Worm (Caenorhabditis elegans): ENCODE results near the gene C26D10.7.

The C26D10.7 gene

DNA sequence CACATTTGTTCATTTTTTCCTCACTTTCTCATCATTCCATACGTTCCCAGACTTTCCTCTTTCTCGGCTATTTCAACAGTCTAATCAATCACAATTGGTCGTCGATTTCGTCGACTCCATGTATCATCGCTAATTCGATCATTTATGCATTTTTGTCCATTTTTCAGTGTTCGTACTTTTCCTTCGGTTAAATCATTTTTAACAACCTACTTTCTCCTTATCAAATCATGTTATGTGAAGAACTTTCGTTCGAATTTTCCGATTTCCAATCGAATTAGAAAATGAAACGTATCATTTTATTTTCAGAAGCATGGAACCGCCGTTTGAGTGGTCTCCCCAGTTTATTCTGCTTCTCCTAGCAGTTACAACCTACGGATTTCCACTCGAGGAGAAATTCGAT lies 12.6 kb downstream of the C26D10.7 start, which contains the start of gene eff-1:
Gene eff-1 (plus strand): TSS at position 301 of the 400 bp plus-strand sequence.
- no peak for TF ChIP-seq hmbx-1 (tag; optimal IDR thresholded peaks at IDR 0.05)
- TF ChIP-seq ceh-13 (GFP tag; optimal IDR thresholded peaks at IDR 0.05), result no peak
- no peak for TF ChIP-seq tra-4 (tag; optimal IDR thresholded peaks at IDR 0.05)
- no peak for TF ChIP-seq scrt-1 (GFP tag; IDR thresholded peaks at IDR 0.05)
- TF ChIP-seq F13C5.2 (tag; optimal IDR thresholded peaks at IDR 0.05), result no peak
- TF ChIP-seq hmg-4 (GFP tag; optimal IDR thresholded peaks at IDR 0.05), result no peak
- no peak for TF ChIP-seq ets-7 (tag; optimal IDR thresholded peaks at IDR 0.05)
- TF ChIP-seq hnd-1 (tag; optimal IDR thresholded peaks at IDR 0.05), result no peak
- no peak for TF ChIP-seq flt-1 (GFP tag; IDR thresholded peaks at IDR 0.05)
- TF ChIP-seq tbx-11 (GFP tag; IDR thresholded peaks at IDR 0.05), result no peak
- no peak for TF ChIP-seq ama-1 (optimal IDR thresholded peaks at IDR 0.05)
- TF ChIP-seq ceh-36 (tag; optimal IDR thresholded peaks at IDR 0.05), result no peak
- no peak for TF ChIP-seq pes-1 (GFP tag; IDR thresholded peaks at IDR 0.05)
- no peak for TF ChIP-seq aly-1 (tag; optimal IDR thresholded peaks at IDR 0.05)

DNA sequence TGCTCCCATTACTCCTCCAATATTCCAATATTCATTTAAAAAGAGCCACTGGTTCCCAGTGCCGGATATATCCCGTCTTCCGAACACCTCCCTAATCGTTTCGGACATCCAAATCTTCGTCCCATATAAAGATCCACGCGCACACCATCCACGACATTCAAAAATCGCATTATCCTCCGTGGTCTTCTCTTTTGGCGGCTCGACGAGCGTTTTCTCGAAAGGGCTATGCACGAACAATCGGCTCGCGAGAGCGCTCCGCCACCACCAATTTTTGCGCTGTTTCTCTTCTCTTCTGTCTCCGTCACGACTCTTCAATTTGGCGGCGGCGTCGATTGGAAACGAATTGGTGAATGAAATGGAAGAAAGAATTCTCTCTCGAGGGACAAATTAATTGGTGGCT lies 19.5 kb downstream of the C26D10.7 start:
- TF ChIP-seq tbx-11 (GFP tag; IDR thresholded peaks at IDR 0.05), result no peak
- no peak for TF ChIP-seq aly-1 (tag; optimal IDR thresholded peaks at IDR 0.05)
- TF ChIP-seq tra-4 (tag; optimal IDR thresholded peaks at IDR 0.05), result no peak
- no peak for TF ChIP-seq scrt-1 (GFP tag; IDR thresholded peaks at IDR 0.05)
- no peak for TF ChIP-seq F13C5.2 (tag; optimal IDR thresholded peaks at IDR 0.05)
- TF ChIP-seq ceh-36 (tag; optimal IDR thresholded peaks at IDR 0.05), result no peak
- no peak for TF ChIP-seq pes-1 (GFP tag; IDR thresholded peaks at IDR 0.05)
- TF ChIP-seq sea-1 (GFP tag; conservative IDR thresholded peaks at IDR 0.05), result no peak
- no peak for TF ChIP-seq ets-7 (tag; optimal IDR thresholded peaks at IDR 0.05)
- no peak for TF ChIP-seq hmg-4 (GFP tag; optimal IDR thresholded peaks at IDR 0.05)
- TF ChIP-seq hnd-1 (tag; optimal IDR thresholded peaks at IDR 0.05), result no peak
- TF ChIP-seq B0310.2 (tag; optimal IDR thresholded peaks at IDR 0.05), result no peak
- no peak for TF ChIP-seq ceh-13 (GFP tag; optimal IDR thresholded peaks at IDR 0.05)
- TF ChIP-seq hmbx-1 (tag; optimal IDR thresholded peaks at IDR 0.05), result no peak
- no peak for TF ChIP-seq tbx-37 (GFP tag; conservative IDR thresholded peaks at IDR 0.05)
- no peak for TF ChIP-seq flt-1 (GFP tag; IDR thresholded peaks at IDR 0.05)
- no peak for TF ChIP-seq ama-1 (optimal IDR thresholded peaks at IDR 0.05)

DNA sequence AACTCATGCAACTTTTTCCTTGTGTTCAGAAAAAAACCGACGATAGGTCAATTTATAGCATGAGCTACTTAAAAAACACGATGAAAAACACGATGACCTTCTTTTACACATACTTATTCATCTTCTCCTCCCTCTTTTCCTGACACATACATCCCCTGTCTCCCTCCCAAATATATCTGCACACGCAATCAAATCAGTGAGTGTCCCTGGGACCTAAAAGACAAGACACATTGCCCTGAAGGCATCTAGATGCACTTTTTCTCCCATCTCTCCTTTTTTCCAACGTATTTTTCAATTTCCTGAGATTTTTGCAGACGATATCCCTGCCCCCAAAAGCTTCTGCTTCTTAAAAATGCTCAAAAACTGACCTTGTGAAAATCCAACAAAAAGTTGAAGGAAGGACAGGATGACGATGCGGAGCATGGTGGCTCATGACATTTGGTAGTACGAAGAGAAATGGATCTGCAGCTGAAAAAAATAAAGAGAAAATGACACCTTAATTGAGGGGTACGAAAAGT lies 20.5 kb downstream of the C26D10.7 start, which contains the start of gene C26D10.6:
Gene C26D10.6 (minus strand): TSS at position 468 of the 518 bp plus-strand sequence.
- TF ChIP-seq hmg-4 (GFP tag; optimal IDR thresholded peaks at IDR 0.05), result no peak
- TF ChIP-seq flt-1 (GFP tag; IDR thresholded peaks at IDR 0.05), result no peak
- TF ChIP-seq scrt-1 (GFP tag; IDR thresholded peaks at IDR 0.05), result no peak
- TF ChIP-seq hnd-1 (tag; optimal IDR thresholded peaks at IDR 0.05), result no peak
- no peak for TF ChIP-seq ceh-36 (tag; optimal IDR thresholded peaks at IDR 0.05)
- TF ChIP-seq B0310.2 (tag; optimal IDR thresholded peaks at IDR 0.05), result no peak
- TF ChIP-seq pes-1 (GFP tag; IDR thresholded peaks at IDR 0.05), result no peak
- no peak for TF ChIP-seq hmbx-1 (tag; optimal IDR thresholded peaks at IDR 0.05)
- TF ChIP-seq tbx-11 (GFP tag; IDR thresholded peaks at IDR 0.05), result no peak
- TF ChIP-seq ceh-13 (GFP tag; optimal IDR thresholded peaks at IDR 0.05), result no peak
- TF ChIP-seq F13C5.2 (tag; optimal IDR thresholded peaks at IDR 0.05), result no peak
- TF ChIP-seq tra-4 (tag; optimal IDR thresholded peaks at IDR 0.05), result no peak
- no peak for TF ChIP-seq ama-1 (optimal IDR thresholded peaks at IDR 0.05)

DNA sequence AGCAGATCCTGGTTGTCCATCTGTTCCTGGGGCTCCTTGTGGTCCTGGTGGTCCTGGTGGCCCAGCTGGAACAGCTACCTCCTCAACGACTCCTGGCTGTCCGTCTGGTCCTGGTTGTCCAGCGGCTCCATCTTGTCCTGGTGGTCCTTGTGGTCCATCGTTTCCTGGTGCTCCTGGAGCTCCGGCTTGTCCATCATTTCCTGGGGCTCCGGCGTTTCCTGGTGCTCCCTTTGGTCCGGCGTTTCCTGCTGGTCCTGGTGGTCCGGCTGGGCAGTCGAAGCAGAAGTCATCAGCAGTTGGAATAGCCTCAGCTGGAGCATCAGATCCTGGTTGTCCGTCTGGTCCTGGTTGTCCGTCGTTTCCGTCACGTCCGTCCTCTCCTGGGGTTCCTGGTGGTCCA lies 24.7 kb downstream of the C26D10.7 start:
- TF ChIP-seq sea-1 (GFP tag; conservative IDR thresholded peaks at IDR 0.05), result no peak
- no peak for TF ChIP-seq scrt-1 (GFP tag; IDR thresholded peaks at IDR 0.05)
- TF ChIP-seq ets-7 (tag; optimal IDR thresholded peaks at IDR 0.05), result no peak
- no peak for TF ChIP-seq hmbx-1 (tag; optimal IDR thresholded peaks at IDR 0.05)
- TF ChIP-seq hmg-4 (GFP tag; optimal IDR thresholded peaks at IDR 0.05), result peak; percentile 14

DNA sequence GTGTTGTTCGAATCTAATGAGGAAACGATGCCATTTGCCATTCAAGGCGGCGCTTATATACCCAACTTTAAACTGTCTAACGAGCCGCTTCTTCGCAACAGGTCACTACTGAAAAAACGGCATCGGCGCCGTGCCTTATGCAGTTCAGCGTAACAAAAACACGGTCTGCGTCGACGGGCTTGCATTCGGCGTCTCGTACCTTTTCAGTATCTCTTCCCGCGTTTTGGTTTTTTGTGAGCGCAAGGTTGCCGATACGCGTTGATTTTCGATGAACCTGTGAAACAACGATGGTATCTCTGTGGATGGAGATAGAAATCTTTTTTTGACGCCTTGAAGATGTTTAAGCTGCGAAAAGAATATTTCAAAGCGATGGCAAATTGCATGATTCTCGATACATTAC lies 25.6 kb downstream of the C26D10.7 start, which contains the start of gene col-77:
Gene col-77 (minus strand): TSS at position 32 of the 400 bp plus-strand sequence.
- TF ChIP-seq B0310.2 (tag; optimal IDR thresholded peaks at IDR 0.05), result no peak
- TF ChIP-seq aly-1 (tag; optimal IDR thresholded peaks at IDR 0.05), result no peak
- TF ChIP-seq hnd-1 (tag; optimal IDR thresholded peaks at IDR 0.05), result no peak
- no peak for TF ChIP-seq hmg-4 (GFP tag; optimal IDR thresholded peaks at IDR 0.05)
- TF ChIP-seq tbx-11 (GFP tag; IDR thresholded peaks at IDR 0.05), result no peak
- no peak for TF ChIP-seq sea-1 (GFP tag; conservative IDR thresholded peaks at IDR 0.05)
- TF ChIP-seq tbx-37 (GFP tag; conservative IDR thresholded peaks at IDR 0.05), result no peak
- no peak for TF ChIP-seq F13C5.2 (tag; optimal IDR thresholded peaks at IDR 0.05)
- no peak for TF ChIP-seq scrt-1 (GFP tag; IDR thresholded peaks at IDR 0.05)

DNA sequence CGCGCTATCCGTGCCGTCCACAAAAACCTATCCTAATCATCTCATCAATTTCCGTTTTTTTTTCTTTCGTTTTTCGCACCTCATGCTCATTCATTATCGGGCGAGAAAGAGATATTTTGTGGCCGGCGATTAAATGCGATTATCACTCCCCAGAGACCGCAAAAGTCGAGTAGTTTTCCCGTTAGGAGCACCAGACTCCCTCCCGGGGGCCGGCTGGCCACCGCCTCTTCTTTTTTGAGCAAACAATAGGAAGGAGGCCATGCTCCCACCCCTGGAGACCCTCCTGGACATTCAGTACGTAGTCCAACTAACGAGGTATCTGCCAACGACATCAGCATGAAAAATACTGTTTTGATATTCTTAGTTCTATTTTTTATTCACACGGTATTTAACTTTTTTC lies 26.7 kb downstream of the C26D10.7 start, which contains the start of gene M195.2:
Gene M195.2 (plus strand): TSS at position 301 of the 400 bp plus-strand sequence.
- TF ChIP-seq pes-1 (GFP tag; IDR thresholded peaks at IDR 0.05) (no peak), aly-1 (tag; optimal IDR thresholded peaks at IDR 0.05) (no peak), tra-4 (tag; optimal IDR thresholded peaks at IDR 0.05) (no peak), ets-7 (tag; optimal IDR thresholded peaks at IDR 0.05) (no peak), scrt-1 (GFP tag; IDR thresholded peaks at IDR 0.05) (no peak), tbx-37 (GFP tag; conservative IDR thresholded peaks at IDR 0.05) (no peak), B0310.2 (tag; optimal IDR thresholded peaks at IDR 0.05) (no peak), ama-1 (optimal IDR thresholded peaks at IDR 0.05) (no peak)

DNA sequence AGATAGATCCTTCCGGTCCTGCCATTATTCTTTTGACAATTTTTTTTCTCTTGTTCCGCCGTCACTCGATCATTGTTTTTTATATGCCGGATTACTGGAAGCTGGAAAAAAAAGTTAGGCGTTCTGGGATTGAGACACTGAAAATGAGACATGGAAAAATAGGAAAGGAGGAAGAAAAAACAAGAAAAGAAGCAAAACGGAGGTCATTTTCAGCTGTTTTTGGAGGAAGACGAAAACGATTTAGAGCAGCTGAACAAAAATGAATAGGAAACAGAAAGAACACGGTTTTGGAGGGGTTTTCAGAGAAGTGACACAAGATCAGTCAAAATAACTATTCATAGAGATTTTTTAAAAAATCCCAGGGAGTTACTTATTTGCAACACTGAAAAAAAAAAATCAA lies 35.3 kb downstream of the C26D10.7 start, which contains the start of gene amt-3:
Gene amt-3 (minus strand): TSS at position 101 of the 400 bp plus-strand sequence.
- no peak for TF ChIP-seq scrt-1 (GFP tag; IDR thresholded peaks at IDR 0.05)
- no peak for TF ChIP-seq hnd-1 (tag; optimal IDR thresholded peaks at IDR 0.05)
- no peak for TF ChIP-seq B0310.2 (tag; optimal IDR thresholded peaks at IDR 0.05)
- no peak for TF ChIP-seq ama-1 (optimal IDR thresholded peaks at IDR 0.05)
- no peak for TF ChIP-seq hmg-4 (GFP tag; optimal IDR thresholded peaks at IDR 0.05)
- no peak for TF ChIP-seq F13C5.2 (tag; optimal IDR thresholded peaks at IDR 0.05)
- TF ChIP-seq ets-7 (tag; optimal IDR thresholded peaks at IDR 0.05), result no peak
- TF ChIP-seq flt-1 (GFP tag; IDR thresholded peaks at IDR 0.05), result no peak
- no peak for TF ChIP-seq aly-1 (tag; optimal IDR thresholded peaks at IDR 0.05)
- TF ChIP-seq hmbx-1 (tag; optimal IDR thresholded peaks at IDR 0.05), result no peak
- no peak for TF ChIP-seq sea-1 (GFP tag; conservative IDR thresholded peaks at IDR 0.05)
- no peak for TF ChIP-seq tra-4 (tag; optimal IDR thresholded peaks at IDR 0.05)
- no peak for TF ChIP-seq pes-1 (GFP tag; IDR thresholded peaks at IDR 0.05)

All from whole organism, early embryonic.